Fruit fly (Drosophila melanogaster): ENCODE results near the gene CG12118.

dm6 chrX:9148989-9149522 is 47.2 kb downstream of the CG12118 start, which contains the start of the genes fh and Bap111:
- TF ChIP-seq insv (optimal IDR thresholded peaks at IDR 0.05), result no peak
- no peak for TF ChIP-seq Sin3A (optimal IDR thresholded peaks at IDR 0.05)
- no peak for TF ChIP-seq Myc (optimal IDR thresholded peaks at IDR 0.05)
- no peak for TF ChIP-seq h (optimal IDR thresholded peaks at IDR 0.05)
- TF ChIP-seq ttk (optimal IDR thresholded peaks at IDR 0.05), result no peak
- TF ChIP-seq psq (optimal IDR thresholded peaks at IDR 0.05), result no peak
